Fruit fly (Drosophila melanogaster): ENCODE measurements around the gene Rbp6.

dm6 chr3L:17208601-17209000 lies 29.4 kb downstream of the Rbp6 start:
- TF ChIP-seq woc (GFP tag; optimal IDR thresholded peaks at IDR 0.05), result no peak
- TF ChIP-seq Hnf4 (GFP tag; optimal IDR thresholded peaks at IDR 0.05), result no peak
- TF ChIP-seq tai (GFP tag; optimal IDR thresholded peaks at IDR 0.05), result no peak
- TF ChIP-seq Hr78 (GFP tag; optimal IDR thresholded peaks at IDR 0.05), result no peak
- no peak for TF ChIP-seq h (GFP tag; optimal IDR thresholded peaks at IDR 0.05)
- TF ChIP-seq sage (GFP tag; optimal IDR thresholded peaks at IDR 0.05), result no peak
- no peak for TF ChIP-seq fru (GFP tag; optimal IDR thresholded peaks at IDR 0.05)
